Worm (Caenorhabditis elegans): ENCODE results near the gene chil-18.

The chil-18 gene

ce11 chrII:9441838-9442237 lies 6.2 kb upstream of the chil-18 start, which contains the start of gene chil-16:
chil-16 (minus strand) TSS chrII:9441938.
- no peak for TF ChIP-seq ceh-19 (GFP tag; optimal IDR thresholded peaks at IDR 0.05)
- no peak for TF ChIP-seq pax-1 (tag; optimal IDR thresholded peaks at IDR 0.05)
- TF ChIP-seq ceh-31 (tag; optimal IDR thresholded peaks at IDR 0.05) = no peak
- TF ChIP-seq Y22D7AL.16 (tag; optimal IDR thresholded peaks at IDR 0.05) = no peak
- TF ChIP-seq unc-55 (GFP tag; optimal IDR thresholded peaks at IDR 0.05) = no peak
- no peak for TF ChIP-seq lin-11 (tag; optimal IDR thresholded peaks at IDR 0.05)
- TF ChIP-seq dmd-4 (tag; optimal IDR thresholded peaks at IDR 0.05; ENCODE audit: borderline replicate concordance) = no peak
- TF ChIP-seq eyg-1 (tag; optimal IDR thresholded peaks at IDR 0.05) = no peak
- TF ChIP-seq fkh-6 (tag; optimal IDR thresholded peaks at IDR 0.05) = no peak
- no peak for TF ChIP-seq dve-1 (tag; optimal IDR thresholded peaks at IDR 0.05)
- TF ChIP-seq ceh-34 (tag; optimal IDR thresholded peaks at IDR 0.05) = no peak

ce11 chrII:9443522-9443921 lies 4.5 kb upstream of the chil-18 start, which contains the start of gene chil-15:
chil-15 (minus strand) TSS chrII:9443622.
- TF ChIP-seq hlh-13 (GFP tag; optimal IDR thresholded peaks at IDR 0.05) (no peak), ceh-45 (GFP tag; IDR thresholded peaks at IDR 0.05) (no peak), fkh-6 (tag; optimal IDR thresholded peaks at IDR 0.05) (no peak), ceh-6 (GFP tag; optimal IDR thresholded peaks at IDR 0.05) (no peak), nhr-232 (tag; optimal IDR thresholded peaks at IDR 0.05) (no peak), ceh-14 (tag; optimal IDR thresholded peaks at IDR 0.05) (no peak), ceh-30 (tag; optimal IDR thresholded peaks at IDR 0.05) (no peak), ets-4 (tag; optimal IDR thresholded peaks at IDR 0.05) (no peak), ref-2 (tag; optimal IDR thresholded peaks at IDR 0.05) (no peak), tbx-7 (tag; optimal IDR thresholded peaks at IDR 0.05) (no peak), sox-2 (GFP tag; IDR thresholded peaks at IDR 0.05) (no peak), madf-2 (tag; optimal IDR thresholded peaks at IDR 0.05) (no peak), pros-1 (tag; optimal IDR thresholded peaks at IDR 0.05) (no peak), unc-3 (GFP tag; conservative IDR thresholded peaks at IDR 0.05) (no peak), unc-3 (tag; optimal IDR thresholded peaks at IDR 0.05) (no peak), F13H6.1 (tag; optimal IDR thresholded peaks at IDR 0.05) (no peak), eyg-1 (tag; optimal IDR thresholded peaks at IDR 0.05) (no peak), hlh-15 (tag; optimal IDR thresholded peaks at IDR 0.05) (no peak), sox-4 (tag; optimal IDR thresholded peaks at IDR 0.05) (no peak)

ce11 chrII:9445368-9445767 lies 2.7 kb upstream of the chil-18 start, which contains the start of gene R09D1.13:
R09D1.13 (minus strand) TSS chrII:9445468.
- TF ChIP-seq hlh-6 (tag; optimal IDR thresholded peaks at IDR 0.05) = no peak
- TF ChIP-seq eyg-1 (tag; optimal IDR thresholded peaks at IDR 0.05) = no peak
- no peak for TF ChIP-seq ceh-14 (tag; optimal IDR thresholded peaks at IDR 0.05)
- TF ChIP-seq pag-3 (tag; optimal IDR thresholded peaks at IDR 0.05; ENCODE audit: borderline replicate concordance) = no peak
- TF ChIP-seq ama-1 (optimal IDR thresholded peaks at IDR 0.05) = no peak
- TF ChIP-seq T23F11.4 (GFP tag; optimal IDR thresholded peaks at IDR 0.05) = no peak
- TF ChIP-seq mec-3 (tag; optimal IDR thresholded peaks at IDR 0.05; ENCODE audit: borderline replicate concordance) = no peak
- no peak for TF ChIP-seq unc-86 (tag; optimal IDR thresholded peaks at IDR 0.05)
- TF ChIP-seq ahr-1 (tag; optimal IDR thresholded peaks at IDR 0.05) = no peak
- no peak for TF ChIP-seq ceh-34 (tag; optimal IDR thresholded peaks at IDR 0.05)
- no peak for TF ChIP-seq K02D7.2 (tag; optimal IDR thresholded peaks at IDR 0.05)
- no peak for TF ChIP-seq ceh-24 (tag; optimal IDR thresholded peaks at IDR 0.05)
- TF ChIP-seq hlh-8 (tag; optimal IDR thresholded peaks at IDR 0.05) = no peak
- TF ChIP-seq npax-4 (tag; optimal IDR thresholded peaks at IDR 0.05) = no peak
- no peak for TF ChIP-seq fkh-6 (tag; optimal IDR thresholded peaks at IDR 0.05)
- no peak for TF ChIP-seq ceh-22 (tag; optimal IDR thresholded peaks at IDR 0.05)
- TF ChIP-seq ceh-48 (tag; optimal IDR thresholded peaks at IDR 0.05) = no peak
- TF ChIP-seq nhr-11 (tag; optimal IDR thresholded peaks at IDR 0.05) = no peak
- TF ChIP-seq che-1 (tag; optimal IDR thresholded peaks at IDR 0.05) = no peak

All from whole organism, late embryonic.